Worm (Caenorhabditis elegans): Measurements from ENCODE around the gene ints-7.
A peak's percentile ranks its signal among the peaks of the same experiment; 100 is the strongest.

ints-7 gene

ce11 chrII:11582698-11583097 lies at the start of gene ints-7:
Gene ints-7, plus strand, starts transcription at chrII:11582849.
- TF ChIP-seq elt-2 (tag; optimal IDR thresholded peaks at IDR 0.05) = no peak
- TF ChIP-seq ceh-8 (GFP tag; optimal IDR thresholded peaks at IDR 0.05) = no peak
- no peak for TF ChIP-seq Y116A8C.19 (tag; optimal IDR thresholded peaks at IDR 0.05; ENCODE audit: borderline replicate concordance)
- TF ChIP-seq efl-1 (optimal IDR thresholded peaks at IDR 0.05) = no peak
- TF ChIP-seq efl-1 (GFP tag; optimal IDR thresholded peaks at IDR 0.05 in 1 of 2) = no peak
- no peak for TF ChIP-seq aha-1 (tag; optimal IDR thresholded peaks at IDR 0.05)
- TF ChIP-seq lsy-2 (tag; optimal IDR thresholded peaks at IDR 0.05) = no peak
- TF ChIP-seq rnt-1 (tag; optimal IDR thresholded peaks at IDR 0.05) = no peak
- TF ChIP-seq ztf-11 (tag; optimal IDR thresholded peaks at IDR 0.05) = no peak
- no peak for TF ChIP-seq ceh-90 (tag; optimal IDR thresholded peaks at IDR 0.05)

ce11 chrII:11533716-11534115 lies 48.9 kb upstream of the ints-7 start, which contains the start of gene mdt-8:
Gene mdt-8, minus strand, starts transcription at chrII:11533816.
- TF ChIP-seq ceh-82 (tag; optimal IDR thresholded peaks at IDR 0.05) (no peak), ceh-88 (GFP tag; IDR thresholded peaks at IDR 0.05) (no peak), fos-1 (tag; optimal IDR thresholded peaks at IDR 0.05) (no peak), ets-5 (GFP tag; IDR thresholded peaks at IDR 0.05) (no peak)

ce11 chrII:11534429-11535099 lies 48.1 kb upstream of the ints-7 start, which contains the start of gene Y62F5A.12:
Gene Y62F5A.12, minus strand, starts transcription at chrII:11534479.
- TF ChIP-seq snpc-4 (tag; optimal IDR thresholded peaks at IDR 0.05) (peak; percentile 6), F16B12.6 (tag; optimal IDR thresholded peaks at IDR 0.05) (peak; percentile 32), nhr-77 (tag; optimal IDR thresholded peaks at IDR 0.05) (peak; percentile 72), nhr-71 (tag; optimal IDR thresholded peaks at IDR 0.05) (peak; percentile 92), unc-130 (tag; optimal IDR thresholded peaks at IDR 0.05) (peak; percentile 61), ztf-11 (tag; optimal IDR thresholded peaks at IDR 0.05) (peak in 1 of 2 experiments; percentile 94), grh-1 (GFP tag; IDR thresholded peaks at IDR 0.05) (peak; percentile 58), fkh-8 (tag; optimal IDR thresholded peaks at IDR 0.05) (peak; percentile 90), lir-3 (tag; optimal IDR thresholded peaks at IDR 0.05; ENCODE audit: poor library complexity) (peak; percentile 91), jun-1 (tag; optimal IDR thresholded peaks at IDR 0.05) (peak; percentile 66), zip-4 (GFP tag; optimal IDR thresholded peaks at IDR 0.05) (peak; percentile 11), nhr-11 (tag; optimal IDR thresholded peaks at IDR 0.05) (peak; percentile 11), nhr-19 (GFP tag; conservative IDR thresholded peaks at IDR 0.05) (peak; percentile 94), skn-1 (tag; optimal IDR thresholded peaks at IDR 0.05) (peak; percentile 42), egl-13 (tag; optimal IDR thresholded peaks at IDR 0.05) (peak; percentile 72), mdl-1 (tag; optimal IDR thresholded peaks at IDR 0.05) (peak in 1 of 2 experiments; percentile 71), swsn-7 (tag; optimal IDR thresholded peaks at IDR 0.05) (peak; percentile 80), nhr-47 (tag; optimal IDR thresholded peaks at IDR 0.05) (peak; percentile 92), elt-2 (tag; optimal IDR thresholded peaks at IDR 0.05) (peak; percentile 42), blmp-1 (tag; optimal IDR thresholded peaks at IDR 0.05) (peak; percentile 22), nhr-20 (tag; optimal IDR thresholded peaks at IDR 0.05) (peak; percentile 86), nhr-85 (tag) (peak; percentile 74), ceh-63 (GFP tag; optimal IDR thresholded peaks at IDR 0.05) (peak; percentile 86), C16A3.4 (tag; optimal IDR thresholded peaks at IDR 0.05) (peak; percentile 71), lin-14 (GFP tag; optimal IDR thresholded peaks at IDR 0.05) (peak; percentile 84), pax-3 (tag; optimal IDR thresholded peaks at IDR 0.05) (peak; percentile 89), mab-9 (GFP tag; IDR thresholded peaks at IDR 0.05) (peak; percentile 87), lin-13 (GFP tag; optimal IDR thresholded peaks at IDR 0.05) (peak; percentile 59), nhr-237 (tag; optimal IDR thresholded peaks at IDR 0.05) (peak; percentile 34), fos-1 (tag; optimal IDR thresholded peaks at IDR 0.05) (peak; percentile 31), C04F5.9 (tag; optimal IDR thresholded peaks at IDR 0.05) (peak; percentile 47), ceh-90 (tag; optimal IDR thresholded peaks at IDR 0.05) (peak; percentile 51), snu-23 (GFP tag; optimal IDR thresholded peaks at IDR 0.05) (peak; percentile 89), nhr-90 (tag; optimal IDR thresholded peaks at IDR 0.05; ENCODE audit: poor library complexity) (peak; percentile 86), dpl-1 (GFP tag; optimal IDR thresholded peaks at IDR 0.05) (peak; percentile 81 to 89 (median 85)), unc-98 (GFP tag; IDR thresholded peaks at IDR 0.05) (peak; percentile 94), lsy-2 (tag; optimal IDR thresholded peaks at IDR 0.05) (peak; percentile 72 to 73), unc-86 (tag; optimal IDR thresholded peaks at IDR 0.05) (peak; percentile 84), mep-1 (tag; optimal IDR thresholded peaks at IDR 0.05) (peak; percentile 63)
